Fruit fly (Drosophila melanogaster): Measurements from ENCODE around the gene CtsL4.

CtsL4 gene

dm6 chr2L:10362408-10363067 is 6.1 kb upstream of the CtsL4 start, which contains the start of the genes Cand1 and pim (continued):
- TF ChIP-seq CG11723 (GFP tag; optimal IDR thresholded peaks at IDR 0.05) (no peak), grau (tag; optimal IDR thresholded peaks at IDR 0.05) (peak; percentile 26), tup (GFP tag; optimal IDR thresholded peaks at IDR 0.05) (no peak), stwl (tag; optimal IDR thresholded peaks at IDR 0.05) (peak; percentile 42), ssp (GFP tag; IDR thresholded peaks at IDR 0.05) (peak; percentile 29; the same call in 1 of the 2 replicates), Adf1 (GFP tag; IDR thresholded peaks at IDR 0.05) (no peak), CG30431 (GFP tag; optimal IDR thresholded peaks at IDR 0.05) (no peak), gce (GFP tag; IDR thresholded peaks at IDR 0.05) (no peak), Sry-δ (GFP tag; optimal IDR thresholded peaks at IDR 0.05) (peak; percentile 81), ab (GFP tag; optimal IDR thresholded peaks at IDR 0.05) (no peak), YL-1 (GFP tag; optimal IDR thresholded peaks at IDR 0.05) (peak; percentile 52), ap (GFP tag; IDR thresholded peaks at IDR 0.05) (no peak), CG17328 (GFP tag; IDR thresholded peaks at IDR 0.05) (no peak), h (optimal IDR thresholded peaks at IDR 0.05) (no peak), lbe (GFP tag; optimal IDR thresholded peaks at IDR 0.05) (no peak), H15 (GFP tag; IDR thresholded peaks at IDR 0.05) (no peak), D (optimal IDR thresholded peaks at IDR 0.05) (no peak), D (GFP tag; optimal IDR thresholded peaks at IDR 0.05) (no peak), CG9215 (GFP tag; IDR thresholded peaks at IDR 0.05) (no peak), ttk (GFP tag; IDR thresholded peaks at IDR 0.05) (no peak), crp (GFP tag; optimal IDR thresholded peaks at IDR 0.05) (no peak), HLH4C (GFP tag; IDR thresholded peaks at IDR 0.05; ENCODE audit: partially characterized antibody) (peak; percentile 54; the same call in 1 of the 3 replicates), sug (tag; optimal IDR thresholded peaks at IDR 0.05) (peak; percentile 33), CkIIα-i1 (GFP tag; IDR thresholded peaks at IDR 0.05) (no peak), Chrac-16 (GFP tag; optimal IDR thresholded peaks at IDR 0.05) (no peak), chn (GFP tag; optimal IDR thresholded peaks at IDR 0.05) (no peak), CG33213 (GFP tag; optimal IDR thresholded peaks at IDR 0.05) (no peak), CG17802 (tag; optimal IDR thresholded peaks at IDR 0.05) (no peak), ftz-f1 (GFP tag; optimal IDR thresholded peaks at IDR 0.05) (no peak), CG13775 (GFP tag; optimal IDR thresholded peaks at IDR 0.05) (no peak), pzg (GFP tag; optimal IDR thresholded peaks at IDR 0.05) (peak; percentile 58), CG3847 (GFP tag; IDR thresholded peaks at IDR 0.05) (no peak), CG1832 (GFP tag; optimal IDR thresholded peaks at IDR 0.05) (no peak), inv (GFP tag; IDR thresholded peaks at IDR 0.05; ENCODE audit: partially characterized antibody) (peak; percentile 55), CG6175 (GFP tag; IDR thresholded peaks at IDR 0.05) (no peak), CG10267 (tag; optimal IDR thresholded peaks at IDR 0.05) (peak; percentile 54), CG30020 (tag; optimal IDR thresholded peaks at IDR 0.05) (peak; percentile 97), Xbp1 (GFP tag; optimal IDR thresholded peaks at IDR 0.05) (peak; percentile 10), C15 (GFP tag; IDR thresholded peaks at IDR 0.05) (no peak), CG2120 (GFP tag; optimal IDR thresholded peaks at IDR 0.05) (peak; percentile 4), CG16815 (GFP tag; optimal IDR thresholded peaks at IDR 0.05) (no peak), CG11456 (GFP tag; IDR thresholded peaks at IDR 0.05) (no peak), zen (tag; optimal IDR thresholded peaks at IDR 0.05) (peak; percentile 41), Rx (GFP tag; IDR thresholded peaks at IDR 0.05) (no peak), CG7786 (GFP tag; optimal IDR thresholded peaks at IDR 0.05) (no peak), GATAe (GFP tag; conservative IDR thresholded peaks at IDR 0.05) (no peak), NFAT (GFP tag; IDR thresholded peaks at IDR 0.05) (no peak), CG12071 (GFP tag; optimal IDR thresholded peaks at IDR 0.05) (no peak), Meics (GFP tag; optimal IDR thresholded peaks at IDR 0.05) (no peak), CG18599 (GFP tag; optimal IDR thresholded peaks at IDR 0.05) (no peak), bbx (GFP tag; IDR thresholded peaks at IDR 0.05; ENCODE audit: partially characterized antibody) (peak; percentile 66)
